Worm (Caenorhabditis elegans): Measurements from ENCODE around the gene Y57A10C.1.

Y57A10C.1 gene

ce11 chrII:12414805-12415204 lies 2.5 kb upstream of the Y57A10C.1 start, which contains the start of gene Y57A10C.11:
Y57A10C.11 (minus strand) TSS chrII:12414905.
- TF ChIP-seq ztf-23 (GFP tag; IDR thresholded peaks at IDR 0.05) (no peak), tab-1 (GFP tag; IDR thresholded peaks at IDR 0.05) (no peak), klf-2 (GFP tag; conservative IDR thresholded peaks at IDR 0.05) (no peak), med-1 (GFP tag; optimal IDR thresholded peaks at IDR 0.05; ENCODE audit: insufficient read depth) (no peak), ztf-29 (GFP tag; IDR thresholded peaks at IDR 0.05) (no peak), flt-1 (GFP tag; IDR thresholded peaks at IDR 0.05) (no peak), cog-1 (tag; optimal IDR thresholded peaks at IDR 0.05) (no peak)

- no peak for TF ChIP-seq tab-1 (GFP tag; IDR thresholded peaks at IDR 0.05)
- no peak for TF ChIP-seq klf-2 (GFP tag; conservative IDR thresholded peaks at IDR 0.05)
- TF ChIP-seq ref-1 (GFP tag; conservative IDR thresholded peaks at IDR 0.05) = no peak
- TF ChIP-seq ztf-29 (GFP tag; IDR thresholded peaks at IDR 0.05) = no peak
Measured at ce11 chrII:12410107-12410506, 2.2 kb downstream of the Y57A10C.1 start, which contains the start of gene F57G9.3. F57G9.3 (minus strand) TSS chrII:12410207.

- TF ChIP-seq klf-2 (GFP tag; conservative IDR thresholded peaks at IDR 0.05) (no peak), med-1 (GFP tag; optimal IDR thresholded peaks at IDR 0.05; ENCODE audit: insufficient read depth) (no peak), ztf-23 (GFP tag; IDR thresholded peaks at IDR 0.05) (no peak), flt-1 (GFP tag; IDR thresholded peaks at IDR 0.05) (no peak), tab-1 (GFP tag; IDR thresholded peaks at IDR 0.05) (no peak), ref-1 (GFP tag; conservative IDR thresholded peaks at IDR 0.05) (no peak), cog-1 (tag; optimal IDR thresholded peaks at IDR 0.05) (no peak), ztf-29 (GFP tag; IDR thresholded peaks at IDR 0.05) (no peak), T22C8.4 (GFP tag; IDR thresholded peaks at IDR 0.05) (no peak)
Measured at ce11 chrII:12408717-12409116, 3.6 kb downstream of the Y57A10C.1 start, which contains the start of gene sre-31. sre-31 (minus strand) TSS chrII:12408817.

ce11 chrII:12406394-12406793 lies 5.9 kb downstream of the Y57A10C.1 start, which contains the start of gene sre-30:
sre-30 (minus strand) TSS chrII:12406494.
- no peak for TF ChIP-seq klf-2 (GFP tag; conservative IDR thresholded peaks at IDR 0.05)
- no peak for TF ChIP-seq ref-1 (GFP tag; conservative IDR thresholded peaks at IDR 0.05)
- no peak for TF ChIP-seq ztf-23 (GFP tag; IDR thresholded peaks at IDR 0.05)
- TF ChIP-seq ztf-29 (GFP tag; IDR thresholded peaks at IDR 0.05) = no peak
- no peak for TF ChIP-seq med-1 (GFP tag; optimal IDR thresholded peaks at IDR 0.05; ENCODE audit: insufficient read depth)
- TF ChIP-seq tab-1 (GFP tag; IDR thresholded peaks at IDR 0.05) = no peak
- no peak for TF ChIP-seq cog-1 (tag; optimal IDR thresholded peaks at IDR 0.05)
- no peak for TF ChIP-seq flt-1 (GFP tag; IDR thresholded peaks at IDR 0.05)

- TF ChIP-seq med-1 (GFP tag; optimal IDR thresholded peaks at IDR 0.05; ENCODE audit: insufficient read depth) (no peak), klf-2 (GFP tag; conservative IDR thresholded peaks at IDR 0.05) (no peak), ztf-23 (GFP tag; IDR thresholded peaks at IDR 0.05) (no peak)
Measured at ce11 chrII:12401791-12402190, 10.5 kb downstream of the Y57A10C.1 start, which contains the start of gene sre-29. sre-29 (minus strand) TSS chrII:12401891.

ce11 chrII:12397656-12398055 lies 14.7 kb downstream of the Y57A10C.1 start, which contains the start of gene F57G9.7:
F57G9.7 (minus strand) TSS chrII:12397756.
- TF ChIP-seq T22C8.4 (GFP tag; IDR thresholded peaks at IDR 0.05) (no peak), cog-1 (tag; optimal IDR thresholded peaks at IDR 0.05) (no peak), klf-2 (GFP tag; conservative IDR thresholded peaks at IDR 0.05) (no peak), tab-1 (GFP tag; IDR thresholded peaks at IDR 0.05) (no peak), ref-1 (GFP tag; conservative IDR thresholded peaks at IDR 0.05) (no peak), med-1 (GFP tag; optimal IDR thresholded peaks at IDR 0.05; ENCODE audit: insufficient read depth) (no peak)

- TF ChIP-seq T22C8.4 (GFP tag; IDR thresholded peaks at IDR 0.05) (peak; percentile 72; the same call in 1 of the 2 replicates), klf-2 (GFP tag; conservative IDR thresholded peaks at IDR 0.05) (no peak)
Measured at ce11 chrII:12394138-12394537, 18.2 kb downstream of the Y57A10C.1 start.

ce11 chrII:12393690-12394089 lies 18.6 kb downstream of the Y57A10C.1 start, which contains the start of gene Y57A10B.7:
Y57A10B.7 (minus strand) TSS chrII:12393790.
- TF ChIP-seq klf-2 (GFP tag; conservative IDR thresholded peaks at IDR 0.05) (no peak), tab-1 (GFP tag; IDR thresholded peaks at IDR 0.05) (no peak), ref-1 (GFP tag; conservative IDR thresholded peaks at IDR 0.05) (no peak), T22C8.4 (GFP tag; IDR thresholded peaks at IDR 0.05) (no peak), cog-1 (tag; optimal IDR thresholded peaks at IDR 0.05) (no peak), ztf-29 (GFP tag; IDR thresholded peaks at IDR 0.05) (no peak), med-1 (GFP tag; optimal IDR thresholded peaks at IDR 0.05; ENCODE audit: insufficient read depth) (no peak), flt-1 (GFP tag; IDR thresholded peaks at IDR 0.05) (no peak), ztf-23 (GFP tag; IDR thresholded peaks at IDR 0.05) (no peak)

- TF ChIP-seq klf-2 (GFP tag; conservative IDR thresholded peaks at IDR 0.05) = no peak
Measured at ce11 chrII:12389783-12390182, 22.5 kb downstream of the Y57A10C.1 start, which contains the start of gene Y57A10B.6. Y57A10B.6 (plus strand) TSS chrII:12390083.

ce11 chrII:12387980-12388379 lies 24.3 kb downstream of the Y57A10C.1 start, which contains the start of gene sre-41:
sre-41 (plus strand) TSS chrII:12388280.
- TF ChIP-seq flt-1 (GFP tag; IDR thresholded peaks at IDR 0.05) (no peak), med-1 (GFP tag; optimal IDR thresholded peaks at IDR 0.05; ENCODE audit: insufficient read depth) (no peak), ztf-23 (GFP tag; IDR thresholded peaks at IDR 0.05) (no peak), klf-2 (GFP tag; conservative IDR thresholded peaks at IDR 0.05) (no peak), ref-1 (GFP tag; conservative IDR thresholded peaks at IDR 0.05) (no peak), tab-1 (GFP tag; IDR thresholded peaks at IDR 0.05) (no peak)

- TF ChIP-seq ztf-29 (GFP tag; IDR thresholded peaks at IDR 0.05) (no peak), ref-1 (GFP tag; conservative IDR thresholded peaks at IDR 0.05) (no peak), klf-2 (GFP tag; conservative IDR thresholded peaks at IDR 0.05) (no peak), T22C8.4 (GFP tag; IDR thresholded peaks at IDR 0.05) (no peak), ztf-23 (GFP tag; IDR thresholded peaks at IDR 0.05) (no peak), cog-1 (tag; optimal IDR thresholded peaks at IDR 0.05) (no peak), flt-1 (GFP tag; IDR thresholded peaks at IDR 0.05) (no peak), med-1 (GFP tag; optimal IDR thresholded peaks at IDR 0.05; ENCODE audit: insufficient read depth) (no peak), tab-1 (GFP tag; IDR thresholded peaks at IDR 0.05) (no peak)
Measured at ce11 chrII:12387487-12387886, 24.8 kb downstream of the Y57A10C.1 start.

All from whole organism, midembryonic.